Fruit fly (Drosophila melanogaster): ENCODE data around the gene Ir7f.

dm6 chrX:7923063-7923462 lies 39.2 kb upstream of the Ir7f start:
- no peak for TF ChIP-seq CG15710 (tag; optimal IDR thresholded peaks at IDR 0.05)
- no peak for TF ChIP-seq Pif1A (GFP tag; optimal IDR thresholded peaks at IDR 0.05)
- TF ChIP-seq fd96Ca (GFP tag; IDR thresholded peaks at IDR 0.05), result no peak
- TF ChIP-seq CG12605 (GFP tag; IDR thresholded peaks at IDR 0.05), result no peak
- TF ChIP-seq gl (tag; optimal IDR thresholded peaks at IDR 0.05), result no peak
- no peak for TF ChIP-seq CG13204 (GFP tag; optimal IDR thresholded peaks at IDR 0.05)
- TF ChIP-seq Snoo (tag; optimal IDR thresholded peaks at IDR 0.05), result no peak
- no peak for TF ChIP-seq CG14655 (GFP tag; optimal IDR thresholded peaks at IDR 0.05)
- TF ChIP-seq CG10348 (GFP tag; IDR thresholded peaks at IDR 0.05), result no peak
- no peak for TF ChIP-seq CG9948 (tag; optimal IDR thresholded peaks at IDR 0.05)
- TF ChIP-seq CG8301 (tag; optimal IDR thresholded peaks at IDR 0.05), result no peak

Data from whole organism, pupa.